Fruit fly (Drosophila melanogaster): ENCODE data around the gene gcm2.

The gcm2 gene

dm6 chr2L:9633811-9634436, 25.6 kb downstream of the gcm2 start, which contains the start of gene Apoltp (continued):
- TF ChIP-seq Deaf1 (tag; optimal IDR thresholded peaks at IDR 0.05) (peak; percentile 97), CG10431 (GFP tag; optimal IDR thresholded peaks at IDR 0.05) (no peak), cg (GFP tag; optimal IDR thresholded peaks at IDR 0.05) (no peak), sc (optimal IDR thresholded peaks at IDR 0.05) (no peak), sc (GFP tag; optimal IDR thresholded peaks at IDR 0.05) (no peak), unc-4 (GFP tag; IDR thresholded peaks at IDR 0.05; ENCODE audit: partially characterized antibody) (no peak), CG12236 (GFP tag; optimal IDR thresholded peaks at IDR 0.05) (no peak), Awh (GFP tag; IDR thresholded peaks at IDR 0.05) (no peak), CG9215 (GFP tag; IDR thresholded peaks at IDR 0.05) (peak; percentile 41; the same call in 1 of the 2 replicates), repo (GFP tag; optimal IDR thresholded peaks at IDR 0.05) (no peak), CG16813 (GFP tag; IDR thresholded peaks at IDR 0.05; ENCODE audit: partially characterized antibody) (no peak), CG7963 (GFP tag; IDR thresholded peaks at IDR 0.05; ENCODE audit: partially characterized antibody) (no peak), CG14965 (GFP tag; optimal IDR thresholded peaks at IDR 0.05; ENCODE audit: borderline replicate concordance) (no peak), ftz-f1 (GFP tag; optimal IDR thresholded peaks at IDR 0.05) (no peak), zen2 (GFP tag; IDR thresholded peaks at IDR 0.05; ENCODE audit: partially characterized antibody) (no peak), ATbp (GFP tag; optimal IDR thresholded peaks at IDR 0.05) (peak; percentile 26), CG13894 (tag; optimal IDR thresholded peaks at IDR 0.05) (peak; percentile 92), CG10267 (tag; optimal IDR thresholded peaks at IDR 0.05) (peak; percentile 63), ham (GFP tag; IDR thresholded peaks at IDR 0.05) (no peak), Aef1 (GFP tag; IDR thresholded peaks at IDR 0.05) (peak; percentile 61), bbx (GFP tag; IDR thresholded peaks at IDR 0.05; ENCODE audit: partially characterized antibody) (no peak), eve (GFP tag; optimal IDR thresholded peaks at IDR 0.05) (peak in 1 of 2 experiments; percentile 63), pita (GFP tag; optimal IDR thresholded peaks at IDR 0.05) (no peak), lab (GFP tag; optimal IDR thresholded peaks at IDR 0.05) (peak; percentile 89), Trl (optimal IDR thresholded peaks at IDR 0.05) (no peak), Trl (GFP tag; optimal IDR thresholded peaks at IDR 0.05) (peak; percentile 20), crp (GFP tag; optimal IDR thresholded peaks at IDR 0.05) (no peak), lola (GFP tag; optimal IDR thresholded peaks at IDR 0.05) (peak in 1 of 3 experiments; percentile 33), al (GFP tag; IDR thresholded peaks at IDR 0.05) (peak; percentile 43; the same call in 1 of the 2 replicates), yki (optimal IDR thresholded peaks at IDR 0.05) (no peak), HLHmδ (GFP tag; optimal IDR thresholded peaks at IDR 0.05) (no peak), ken (GFP tag; IDR thresholded peaks at IDR 0.05) (peak; percentile 5; the same call in 1 of the 3 replicates), D (optimal IDR thresholded peaks at IDR 0.05) (no peak), D (GFP tag; optimal IDR thresholded peaks at IDR 0.05) (peak; percentile 54), CG11695 (GFP tag; IDR thresholded peaks at IDR 0.05) (peak; percentile 77), CG18262 (tag; optimal IDR thresholded peaks at IDR 0.05) (peak; percentile 68), MBD-R2 (GFP tag; IDR thresholded peaks at IDR 0.05) (peak; percentile 46; the same call in 1 of the 2 replicates), HmgD (GFP tag; optimal IDR thresholded peaks at IDR 0.05) (no peak), phol (tag; optimal IDR thresholded peaks at IDR 0.05) (peak; percentile 64), CG4707 (GFP tag; optimal IDR thresholded peaks at IDR 0.05) (no peak), CG12219 (GFP tag; optimal IDR thresholded peaks at IDR 0.05) (peak; percentile 34), CG3065 (GFP tag; optimal IDR thresholded peaks at IDR 0.05) (no peak), tll (GFP tag; optimal IDR thresholded peaks at IDR 0.05) (no peak), CG4282 (GFP tag; optimal IDR thresholded peaks at IDR 0.05) (no peak), CG7357 (GFP tag; IDR thresholded peaks at IDR 0.05) (0 out of 3 replicates have a peak, but pooled peaks have one; percentile 32), CG1603 (tag; optimal IDR thresholded peaks at IDR 0.05) (no peak)

Data from whole organism, embryonic.